Worm (Caenorhabditis elegans) whole organism, L2 larva: ENCODE data around the gene col-146.

Experiments
- C34F6.9 ChIP-seq: fragments of 150-350 bp; optimal IDR thresholded peaks from 2 replicates; lab custom pipeline; 2014; ENCODE audit warnings: missing biosample characterization, missing genetic modification characterization
- F13H6.1 ChIP-seq: sonication (generic microtip); optimal IDR thresholded peaks from 2 replicates; lab custom pipeline; 2016; ENCODE audit warnings: missing genetic modification characterization, missing compliant biosample characterization
- alr-1 ChIP-seq: fragments of 150-350 bp; optimal IDR thresholded peaks from 2 replicates; lab custom pipeline; 2014; ENCODE audit warnings: missing biosample characterization, missing genetic modification characterization
- blmp-1 ChIP-seq: sonication (generic microtip); optimal IDR thresholded peaks from 2 replicates; lab custom pipeline; 2017; ENCODE audit warnings: missing genetic modification characterization, mild to moderate bottlenecking, missing compliant biosample characterization, antibody characterized with exemption, moderate library complexity; ENCODE audit not compliant: insufficient read depth
- ceh-82 ChIP-seq: fragments of 150-350 bp; optimal IDR thresholded peaks from 2 replicates; lab custom pipeline; 2014; ENCODE audit warnings: missing biosample characterization, missing genetic modification characterization
- dmd-4 ChIP-seq: sonication (generic microtip); optimal IDR thresholded peaks from 2 replicates; lab custom pipeline; 2017; ENCODE audit warnings: missing biosample characterization, missing genetic modification characterization
- egl-27 ChIP-seq: sonication (generic microtip); optimal IDR thresholded peaks from 3 replicates; lab custom pipeline; 2017; ENCODE audit warnings: missing biosample characterization, missing genetic modification reagents, missing genetic modification characterization
- elt-3 ChIP-seq: sonication (generic microtip); optimal IDR thresholded peaks from 2 replicates; lab custom pipeline; 2017; ENCODE audit warnings: missing biosample characterization, missing genetic modification characterization
- fos-1 ChIP-seq: fragments of 150-350 bp; optimal IDR thresholded peaks from 2 replicates; lab custom pipeline; 2014; ENCODE audit warnings: missing biosample characterization, missing genetic modification characterization
- gmeb-1 ChIP-seq: fragments of 150-350 bp; optimal IDR thresholded peaks from 2 replicates; lab custom pipeline; 2014; ENCODE audit warnings: missing biosample characterization, missing genetic modification characterization
- lin-13 ChIP-seq: fragments of 150-350 bp; optimal IDR thresholded peaks from 2 replicates; lab custom pipeline; 2014; ENCODE audit warnings: missing biosample characterization, missing genetic modification reagents, missing genetic modification characterization
- lsy-2 ChIP-seq, 2 experiments: fragments of 150-350 bp in 1 of 2; sonication (generic microtip) in 1 of 2; optimal IDR thresholded peaks; 2 replicates each; lab custom pipeline; 2014 to 2017; ENCODE audit warnings: missing biosample characterization in 2 of 2, missing genetic modification characterization in 2 of 2
- mdl-1 ChIP-seq, 2 experiments: fragments of 150-350 bp in 1 of 2; sonication (generic microtip) in 1 of 2; optimal IDR thresholded peaks; 2 replicates each; lab custom pipeline; 2017; ENCODE audit warnings: missing biosample characterization in 2 of 2, missing genetic modification characterization in 2 of 2
- nhr-10 ChIP-seq: sonication (generic microtip); optimal IDR thresholded peaks from 2 replicates; lab custom pipeline; 2017; ENCODE audit warnings: missing biosample characterization, missing genetic modification characterization
- nhr-11 ChIP-seq: fragments of 150-350 bp; optimal IDR thresholded peaks from 2 replicates; lab custom pipeline; 2014; ENCODE audit warnings: missing biosample characterization, missing genetic modification characterization
- nhr-12 ChIP-seq: fragments of 150-350 bp; optimal IDR thresholded peaks from 2 replicates; lab custom pipeline; 2014; ENCODE audit warnings: missing biosample characterization, missing genetic modification characterization
- nhr-129 ChIP-seq: fragments of 150-350 bp; optimal IDR thresholded peaks from 2 replicates; lab custom pipeline; 2014; ENCODE audit warnings: missing biosample characterization, missing genetic modification characterization
- nhr-237 ChIP-seq: fragments of 150-350 bp; optimal IDR thresholded peaks from 2 replicates; lab custom pipeline; 2014; ENCODE audit warnings: missing biosample characterization, missing genetic modification characterization
- nhr-25 ChIP-seq: fragments of 150-350 bp; sonication (generic microtip); optimal IDR thresholded peaks from 3 replicates; lab custom pipeline; 2014; ENCODE audit warnings: missing biosample characterization, missing genetic modification characterization
- nhr-6 ChIP-seq: fragments of 150-350 bp; optimal IDR thresholded peaks from 2 replicates; lab custom pipeline; 2014; ENCODE audit warnings: missing biosample characterization, missing genetic modification characterization
- nhr-77 ChIP-seq: fragments of 150-350 bp; optimal IDR thresholded peaks from 2 replicates; lab custom pipeline; 2014; ENCODE audit warnings: missing biosample characterization, missing genetic modification characterization
- peb-1 ChIP-seq: fragments of 150-350 bp; optimal IDR thresholded peaks from 2 replicates; lab custom pipeline; 2014; ENCODE audit warnings: missing biosample characterization, missing genetic modification characterization
- skn-1 ChIP-seq: sonication (generic microtip); optimal IDR thresholded peaks from 2 replicates; lab custom pipeline; 2017; ENCODE audit warnings: missing biosample characterization, missing genetic modification characterization
- snpc-4 ChIP-seq: fragments of 150-350 bp; optimal IDR thresholded peaks from 2 replicates; lab custom pipeline; 2014; ENCODE audit warnings: missing biosample characterization, missing genetic modification characterization
- unc-39 ChIP-seq: fragments of 150-350 bp; optimal IDR thresholded peaks from 2 replicates; lab custom pipeline; 2014; ENCODE audit warnings: missing biosample characterization, missing genetic modification characterization
- unc-62 ChIP-seq: fragments of 150-350 bp; optimal IDR thresholded peaks from 2 replicates; lab custom pipeline; 2014; ENCODE audit warnings: missing biosample characterization, missing genetic modification reagents, missing genetic modification characterization
- zag-1 ChIP-seq: fragments of 150-350 bp; optimal IDR thresholded peaks from 2 replicates; lab custom pipeline; 2014; ENCODE audit warnings: missing biosample characterization, missing genetic modification characterization
- ztf-1 ChIP-seq: fragments of 200-800 bp; sonication (Bioruptor generic); conservative IDR thresholded peaks from 2 replicates; pipeline ENCODE4 v1.3.6; 2022; ENCODE audit warnings: missing genetic modification characterization, missing compliant biosample characterization
- ztf-4 ChIP-seq: fragments of 150-350 bp; optimal IDR thresholded peaks from 2 replicates; lab custom pipeline; 2014; ENCODE audit warnings: missing biosample characterization, missing genetic modification characterization

col-146 gene

DNA sequence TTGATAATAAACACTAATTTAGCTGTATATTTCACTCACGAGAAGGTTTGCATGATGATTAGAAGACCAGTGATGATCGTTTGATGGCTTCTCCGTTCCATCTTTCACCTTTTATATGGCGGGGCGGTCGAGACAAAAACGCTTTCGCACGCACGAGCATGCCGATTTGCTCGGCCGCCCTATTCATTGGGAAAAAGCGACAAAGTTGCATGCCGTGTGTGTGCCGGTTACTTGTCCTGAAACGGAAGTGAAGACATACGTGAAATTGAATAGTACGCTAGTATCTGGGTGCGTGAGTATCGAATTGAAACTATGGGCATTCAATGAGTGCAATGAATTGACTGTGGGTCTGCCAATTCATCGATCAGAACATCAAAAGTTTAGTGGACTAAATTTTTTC is 6.9 kb upstream of the col-146 start, which contains the start of gene idpc-5:
idpc-5 (minus strand) TSS at position 101 of the 400 bp plus-strand sequence.
- TF ChIP-seq ceh-82 (no peak), lsy-2 (tag; optimal IDR thresholded peaks at IDR 0.05; lab: Kevin White, UChicago) (no peak), dmd-4 (tag; lab: Kevin White, UChicago) (no peak), nhr-25 (tag; lab: Kevin White, UChicago) (no peak), lin-13 (GFP tag; lab: Kevin White, UChicago) (no peak), F13H6.1 (tag; lab: Kevin White, UChicago) (no peak)

- TF ChIP-seq mdl-1 (tag; optimal IDR thresholded peaks at IDR 0.05; lab: Kevin White, UChicago) (no peak), C34F6.9 (tag; lab: Kevin White, UChicago) (no peak), unc-62 (GFP tag; lab: Kevin White, UChicago) (no peak), gmeb-1 (tag; lab: Kevin White, UChicago) (no peak), unc-39 (tag; lab: Kevin White, UChicago) (no peak), nhr-237 (tag; lab: Kevin White, UChicago) (no peak), fos-1 (tag; lab: Kevin White, UChicago) (no peak), egl-27 (tag; lab: Kevin White, UChicago) (no peak), ztf-1 (GFP tag; lab: Robert Waterston, UW) (no peak), lsy-2 (tag; optimal IDR thresholded peaks at IDR 0.05; lab: Kevin White, UChicago) (no peak), alr-1 (tag; lab: Kevin White, UChicago) (no peak), nhr-10 (no peak), zag-1 (tag; lab: Kevin White, UChicago) (no peak), elt-3 (tag; lab: Kevin White, UChicago) (no peak)
Measured at ce11 chrV:9625122-9625521, 4.6 kb upstream of the col-146 start, which contains the start of gene idpc-4. idpc-4 (plus strand) TSS chrV:9625422.

DNA sequence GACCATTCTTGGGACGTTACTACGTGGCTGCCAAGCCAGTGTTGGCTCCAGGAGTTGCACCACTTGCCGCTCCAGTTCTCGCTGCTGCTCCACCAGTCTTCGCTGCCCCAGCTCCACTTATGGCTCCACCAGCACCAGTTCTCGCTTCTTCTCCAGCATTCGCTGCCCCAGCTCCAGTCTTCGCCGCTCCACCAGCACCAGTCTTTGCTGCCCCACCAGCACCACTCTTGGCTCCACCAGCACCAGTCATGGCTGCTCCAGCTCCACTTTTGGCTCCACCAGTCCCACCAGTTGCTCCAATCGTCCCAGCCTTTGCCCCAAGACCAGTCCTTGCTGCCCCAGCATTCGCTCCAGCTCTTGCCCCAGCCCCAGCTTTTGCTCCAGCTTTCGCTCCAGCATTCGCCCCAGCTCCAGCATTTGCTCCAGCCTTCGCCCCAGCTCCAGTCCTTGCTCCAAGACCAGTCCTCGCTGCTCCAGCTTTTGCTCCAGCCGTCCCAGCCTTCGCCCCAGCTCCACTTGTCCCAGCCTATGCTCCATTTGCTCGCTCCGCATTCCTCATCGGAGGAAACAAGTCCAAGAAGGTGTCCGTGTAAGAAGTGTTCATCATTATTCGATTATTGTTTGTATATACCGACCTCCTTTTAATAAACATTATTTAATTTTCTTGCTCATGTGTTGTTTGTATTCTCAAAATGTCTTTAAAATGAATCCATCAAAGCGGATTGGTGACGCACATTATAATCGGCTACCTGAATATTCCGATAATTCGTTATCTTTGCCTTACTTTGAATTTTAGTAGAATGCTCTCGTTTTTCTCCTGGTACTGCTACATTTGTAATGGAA is 3.9 kb upstream of the col-146 start, which contains the start of gene T06E4.7:
T06E4.7 (plus strand) TSS at position 793 of the 843 bp plus-strand sequence.
- no peak for TF ChIP-seq skn-1 (tag; lab: Kevin White, UChicago)

ce11 chrV:9628603-9629002 is 1.1 kb upstream of the col-146 start:
- TF ChIP-seq ztf-4 (tag; lab: Kevin White, UChicago) (no peak), skn-1 (tag; lab: Kevin White, UChicago) (no peak)

- TF ChIP-seq egl-27 (tag; lab: Kevin White, UChicago) (no peak), zag-1 (tag; lab: Kevin White, UChicago) (no peak)
Measured at ce11 chrV:9629114-9629513, 629 bp upstream of the col-146 start, which contains the start of gene idpc-3. idpc-3 (minus strand) TSS chrV:9629214.

DNA sequence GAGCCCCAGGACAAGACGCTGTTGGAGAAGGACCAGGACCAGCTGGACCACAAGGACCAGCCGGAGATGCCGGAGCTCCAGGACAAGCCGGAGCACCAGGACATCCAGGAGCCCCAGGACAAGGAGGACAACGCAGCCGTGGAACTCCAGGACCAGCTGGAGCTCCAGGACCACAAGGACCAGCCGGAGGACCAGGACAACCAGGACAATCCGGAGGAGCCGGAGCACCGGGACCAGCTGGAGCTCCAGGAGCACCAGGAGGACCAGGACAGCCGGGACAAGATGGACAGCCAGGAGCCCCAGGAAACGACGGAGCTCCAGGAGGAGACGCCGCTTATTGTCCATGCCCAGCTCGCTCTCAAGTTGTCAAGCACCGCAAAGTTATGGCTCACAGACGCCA is 799 bp downstream of the col-146 start:
- TF ChIP-seq nhr-77 (tag; lab: Kevin White, UChicago) = no peak
- no peak for TF ChIP-seq ceh-82
- no peak for TF ChIP-seq peb-1 (tag; lab: Kevin White, UChicago)
- TF ChIP-seq nhr-129 (tag; lab: Kevin White, UChicago) = no peak
- no peak for TF ChIP-seq nhr-11 (tag; lab: Kevin White, UChicago)
- TF ChIP-seq ztf-1 (GFP tag; lab: Robert Waterston, UW) = no peak
- no peak for TF ChIP-seq unc-62 (GFP tag; lab: Kevin White, UChicago)
- TF ChIP-seq blmp-1 (tag; lab: Kevin White, UChicago) = no peak
- no peak for TF ChIP-seq nhr-12 (tag; lab: Kevin White, UChicago)
- TF ChIP-seq snpc-4 (tag; lab: Kevin White, UChicago) = no peak
- no peak for TF ChIP-seq nhr-6 (tag; lab: Kevin White, UChicago)
- no peak for TF ChIP-seq dmd-4 (tag; lab: Kevin White, UChicago)
